Worm (Caenorhabditis elegans): Measurements from ENCODE around the gene cpt-5.

ce11 chrV:13887358-13887757, 14.4 kb downstream of the cpt-5 start, which contains the start of gene srsx-19:
- TF ChIP-seq him-1 (tag; optimal IDR thresholded peaks at IDR 0.05) (no peak), dao-5 (tag; optimal IDR thresholded peaks at IDR 0.05) (no peak), W03F9.2 (tag; optimal IDR thresholded peaks at IDR 0.05) (no peak)

Measured in whole organism, L4/young adult.